Fruit fly (Drosophila melanogaster): ENCODE results near the gene Pi3K92E.

DNA sequence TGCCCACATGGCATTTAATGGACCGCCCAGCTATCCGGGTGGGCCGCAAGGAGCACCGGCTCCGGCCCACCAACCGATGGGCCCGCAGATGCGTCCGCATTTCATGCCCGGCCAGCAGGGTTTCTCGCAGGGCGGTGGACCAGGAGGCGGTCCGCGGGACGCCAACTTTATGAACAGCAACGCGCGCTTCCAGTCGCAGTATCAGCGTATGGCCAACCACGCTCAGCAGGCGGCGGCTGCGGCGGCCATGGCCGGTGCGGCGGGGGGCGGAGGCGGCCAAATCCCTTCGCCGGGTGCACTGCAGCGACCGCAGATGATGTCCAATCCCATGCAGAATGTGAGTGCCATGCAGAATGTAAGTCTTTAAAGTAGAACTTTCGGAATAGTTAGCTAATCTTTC, 26.3 kb downstream of the Pi3K92E start:
- TF ChIP-seq pad (GFP tag; optimal IDR thresholded peaks at IDR 0.05) (no peak), kay (GFP tag; ENCODE audit: borderline replicate concordance) (no peak), CG5204 (GFP tag; optimal IDR thresholded peaks at IDR 0.05) (no peak), CG11617 (GFP tag; optimal IDR thresholded peaks at IDR 0.05) (no peak), CG7045 (GFP tag; optimal IDR thresholded peaks at IDR 0.05) (no peak), CG12768 (GFP tag; optimal IDR thresholded peaks at IDR 0.05) (no peak), cic (GFP tag; optimal IDR thresholded peaks at IDR 0.05) (no peak)
